Fruit fly (Drosophila melanogaster) whole organism, adult: Measurements from ENCODE around the gene zfh1.

ENCODE experiments used
- CG14711 ChIP-seq: fragments of 200-800 bp; sonication (Bioruptor generic); optimal IDR thresholded peaks from 2 replicates; lab custom pipeline; 2018; ENCODE audit warnings: missing biosample characterization, mild to moderate bottlenecking, missing genetic modification characterization, moderate library complexity
- CG1620 ChIP-seq: fragments of 200-800 bp; sonication (Bioruptor generic); optimal IDR thresholded peaks from 2 replicates; lab custom pipeline; 2016; ENCODE audit warnings: missing biosample characterization, missing genetic modification characterization
- CG33017 ChIP-seq: fragments of 200-800 bp; sonication (Bioruptor generic); optimal IDR thresholded peaks from 2 replicates; lab custom pipeline; 2018; ENCODE audit warnings: missing biosample characterization, mild to moderate bottlenecking, missing genetic modification characterization, moderate library complexity
- CG5204 ChIP-seq: fragments of 200-800 bp; sonication (Bioruptor generic); optimal IDR thresholded peaks from 2 replicates; lab custom pipeline; 2016; ENCODE audit warnings: missing biosample characterization, missing genetic modification characterization
- kay ChIP-seq: fragments of 200-800 bp; sonication (Bioruptor generic); peaks from one replicate; lab custom pipeline; 2016; ENCODE audit warnings: missing biosample characterization, missing genetic modification characterization, borderline replicate concordance
- ovo ChIP-seq: fragments of 200-800 bp; sonication (Bioruptor generic); optimal IDR thresholded peaks from 2 replicates; lab custom pipeline; 2016; ENCODE audit warnings: missing biosample characterization, missing genetic modification characterization

- TF ChIP-seq ovo (no peak), CG33017 (no peak), CG5204 (GFP tag; lab: Kevin White, UChicago) (no peak), kay (GFP tag; lab: Kevin White, UChicago) (no peak), CG14711 (no peak), CG1620 (GFP tag; lab: Kevin White, UChicago) (no peak)
Measured at dm6 chr3R:30765306-30766033, at the start of gene zfh1.
